Fruit fly (Drosophila melanogaster) whole organism, prepupa: ENCODE data around the gene csw.

Source experiments
- CG10631 ChIP-seq: fragments of 200-800 bp; sonication (Bioruptor generic); optimal IDR thresholded peaks from 2 replicates; lab custom pipeline; 2016; ENCODE audit warnings: missing biosample characterization, missing genetic modification characterization
- CG11294 ChIP-seq: fragments of 200-800 bp; sonication (Bioruptor generic); IDR thresholded peaks from 2 replicates; pipeline ENCODE4 v1.3.6; 2022; ENCODE audit warnings: missing biosample characterization, missing genetic modification characterization
- CG11902 ChIP-seq: fragments of 200-800 bp; sonication (Bioruptor generic); optimal IDR thresholded peaks from 3 replicates; lab custom pipeline; 2016; ENCODE audit warnings: missing biosample characterization, missing genetic modification characterization
- CG15336 ChIP-seq: fragments of 200-800 bp; sonication (Bioruptor generic); IDR thresholded peaks from 2 replicates; pipeline ENCODE4 v1.3.6; 2022; ENCODE audit warnings: missing biosample characterization, missing genetic modification characterization
- CG1621 ChIP-seq: fragments of 200-800 bp; sonication (Bioruptor generic); optimal IDR thresholded peaks from 3 replicates; lab custom pipeline; 2018; ENCODE audit warnings: missing biosample characterization, mild to moderate bottlenecking, missing genetic modification characterization
- CG16779 ChIP-seq: fragments of 200-800 bp; sonication (Bioruptor generic); optimal IDR thresholded peaks from 3 replicates; lab custom pipeline; 2017; ENCODE audit warnings: missing biosample characterization, mild to moderate bottlenecking, missing genetic modification characterization
- CG3032 ChIP-seq: fragments of 200-800 bp; optimal IDR thresholded peaks from 2 replicates; lab custom pipeline; 2019; ENCODE audit warnings: missing biosample characterization, mild to moderate bottlenecking, missing genetic modification characterization, moderate library complexity
- CG31627 ChIP-seq: fragments of 200-800 bp; sonication (Bioruptor generic); optimal IDR thresholded peaks from 3 replicates; lab custom pipeline; 2016; ENCODE audit warnings: missing biosample characterization, missing genetic modification characterization
- CG32006 ChIP-seq: fragments of 200-800 bp; sonication (Bioruptor generic); optimal IDR thresholded peaks from 3 replicates; lab custom pipeline; 2017; ENCODE audit warnings: missing biosample characterization, mild to moderate bottlenecking, missing genetic modification characterization
- CG3919 ChIP-seq: fragments of 200-800 bp; sonication (Bioruptor generic); optimal IDR thresholded peaks from 3 replicates; lab custom pipeline; 2016; ENCODE audit warnings: missing biosample characterization, missing genetic modification characterization
- CG4318 ChIP-seq: fragments of 200-800 bp; sonication (Bioruptor generic); optimal IDR thresholded peaks from 3 replicates; lab custom pipeline; 2017; ENCODE audit warnings: missing biosample characterization, mild to moderate bottlenecking, missing genetic modification characterization
- CG6163 ChIP-seq: fragments of 200-800 bp; sonication (Bioruptor generic); IDR thresholded peaks from 3 replicates; pipeline ENCODE4 v1.3.6; 2022; ENCODE audit warnings: missing biosample characterization, missing genetic modification characterization
- CG6808 ChIP-seq: fragments of 200-800 bp; sonication (Bioruptor generic); optimal IDR thresholded peaks from 3 replicates; lab custom pipeline; 2017; ENCODE audit warnings: missing biosample characterization, missing genetic modification characterization, mild to moderate bottlenecking, moderate library complexity, missing genetic modification reagents
- CG6854 ChIP-seq: fragments of 200-800 bp; sonication (Bioruptor generic); optimal IDR thresholded peaks from 2 replicates; lab custom pipeline; 2017; ENCODE audit warnings: missing biosample characterization, mild to moderate bottlenecking, missing genetic modification characterization
- CG7368 ChIP-seq: fragments of 200-800 bp; sonication (Bioruptor generic); optimal IDR thresholded peaks from 3 replicates; lab custom pipeline; 2016; ENCODE audit warnings: missing biosample characterization, missing genetic modification characterization
- CG8119 ChIP-seq: fragments of 200-800 bp; sonication (Bioruptor generic); IDR thresholded peaks from 3 replicates; pipeline ENCODE4 v1.3.6; 2022; ENCODE audit warnings: missing biosample characterization, missing genetic modification characterization
- CG8319 ChIP-seq: fragments of 200-800 bp; sonication (Bioruptor generic); optimal IDR thresholded peaks from 3 replicates; lab custom pipeline; 2016; ENCODE audit warnings: missing biosample characterization, missing genetic modification characterization
- Eip75B ChIP-seq: fragments of 200-800 bp; sonication (Bioruptor generic); optimal IDR thresholded peaks from 3 replicates; lab custom pipeline; 2016; ENCODE audit warnings: missing biosample characterization, missing genetic modification characterization
- Eip78C ChIP-seq: fragments of 200-800 bp; sonication (Bioruptor generic); peaks from one replicate; lab custom pipeline; 2016; ENCODE audit warnings: missing biosample characterization, missing genetic modification characterization
- Ets21C ChIP-seq: fragments of 200-800 bp; sonication (Bioruptor generic); optimal IDR thresholded peaks from 3 replicates; lab custom pipeline; 2016; ENCODE audit warnings: missing biosample characterization, missing genetic modification characterization
- Gug ChIP-seq: fragments of 200-800 bp; sonication (Bioruptor generic); IDR thresholded peaks from 2 replicates; pipeline ENCODE4 v1.3.6; 2022; ENCODE audit warnings: missing biosample characterization, missing genetic modification characterization
- Hr38 ChIP-seq: sonication (Bioruptor generic); optimal IDR thresholded peaks from 2 replicates; lab custom pipeline; 2016; ENCODE audit warnings: missing biosample characterization, missing genetic modification characterization
- Hr39 ChIP-seq: fragments of 200-800 bp; sonication (Bioruptor generic); optimal IDR thresholded peaks from 2 replicates; lab custom pipeline; 2016; ENCODE audit warnings: missing biosample characterization, missing genetic modification characterization
- Lpt ChIP-seq: fragments of 200-800 bp; sonication (Bioruptor generic); optimal IDR thresholded peaks from 3 replicates; lab custom pipeline; 2016; ENCODE audit warnings: missing biosample characterization, missing genetic modification characterization
- Met ChIP-seq: fragments of 200-800 bp; sonication (Bioruptor generic); optimal IDR thresholded peaks from 3 replicates; lab custom pipeline; 2016; ENCODE audit warnings: missing biosample characterization, missing genetic modification characterization
- OdsH ChIP-seq: fragments of 200-800 bp; sonication (Bioruptor generic); optimal IDR thresholded peaks from 3 replicates; lab custom pipeline; 2016; ENCODE audit warnings: missing biosample characterization, missing genetic modification characterization
- Sox102F ChIP-seq: fragments of 200-800 bp; sonication (Bioruptor generic); optimal IDR thresholded peaks from 2 replicates; lab custom pipeline; 2016; ENCODE audit warnings: missing biosample characterization, mild to moderate bottlenecking, missing genetic modification characterization
- Sox14 ChIP-seq: fragments of 200-800 bp; sonication (Bioruptor generic); optimal IDR thresholded peaks from 3 replicates; lab custom pipeline; 2016; ENCODE audit warnings: missing biosample characterization, missing genetic modification characterization
- achi ChIP-seq: fragments of 200-800 bp; sonication (Bioruptor generic); optimal IDR thresholded peaks from 3 replicates; lab custom pipeline; 2016; ENCODE audit warnings: missing biosample characterization, missing genetic modification characterization
- acj6 ChIP-seq: fragments of 200-800 bp; sonication (Bioruptor generic); optimal IDR thresholded peaks from 3 replicates; lab custom pipeline; 2016; ENCODE audit warnings: missing biosample characterization, missing genetic modification characterization
- eg ChIP-seq: fragments of 200-800 bp; sonication (Bioruptor generic); IDR thresholded peaks from 3 replicates; pipeline ENCODE4 v1.3.6; 2022; ENCODE audit warnings: missing biosample characterization, missing genetic modification characterization
- esn ChIP-seq: fragments of 200-800 bp; sonication (Bioruptor generic); optimal IDR thresholded peaks from 2 replicates; lab custom pipeline; 2016; ENCODE audit warnings: missing biosample characterization, mild to moderate bottlenecking, missing genetic modification characterization, moderate library complexity
- fd59A ChIP-seq: fragments of 200-800 bp; sonication (Bioruptor generic); optimal IDR thresholded peaks from 2 replicates; lab custom pipeline; 2017; ENCODE audit warnings: missing biosample characterization, mild to moderate bottlenecking, missing genetic modification characterization, missing genetic modification reagents
- fd85E ChIP-seq: fragments of 200-800 bp; sonication (Bioruptor generic); optimal IDR thresholded peaks from 3 replicates; lab custom pipeline; 2016; ENCODE audit warnings: missing biosample characterization, missing genetic modification characterization
- fkh ChIP-seq: fragments of 200-800 bp; sonication (Bioruptor generic); optimal IDR thresholded peaks from 3 replicates; lab custom pipeline; 2017; ENCODE audit warnings: missing biosample characterization, mild to moderate bottlenecking, missing genetic modification characterization, moderate library complexity
- net ChIP-seq: fragments of 200-800 bp; sonication (Bioruptor generic); optimal IDR thresholded peaks from 3 replicates; lab custom pipeline; 2016; ENCODE audit warnings: missing biosample characterization, missing genetic modification characterization
- salr ChIP-seq, 2 experiments: fragments of 200-800 bp; sonication (Bioruptor generic); optimal IDR thresholded peaks; 3 replicates each; lab custom pipeline; 2016 to 2018; ENCODE audit warnings: missing biosample characterization in 2 of 2, missing genetic modification characterization in 2 of 2, mild to moderate bottlenecking in 1 of 2
- spab ChIP-seq: fragments of 200-800 bp; sonication (Bioruptor generic); optimal IDR thresholded peaks from 2 replicates; lab custom pipeline; 2017; ENCODE audit warnings: missing biosample characterization, mild to moderate bottlenecking, missing genetic modification characterization, missing genetic modification reagents
- ss ChIP-seq, 2 experiments: fragments of 200-800 bp; sonication (Bioruptor generic); optimal IDR thresholded peaks; 2 replicates in 1 of 2; 3 replicates in 1 of 2; lab custom pipeline; 2017 to 2018; ENCODE audit warnings: mild to moderate bottlenecking in 2 of 2, missing biosample characterization in 2 of 2, missing genetic modification characterization in 2 of 2, moderate library complexity in 1 of 2
- svp ChIP-seq: fragments of 200-800 bp; sonication (Bioruptor generic); peaks from one replicate; lab custom pipeline; 2016; ENCODE audit warnings: missing biosample characterization, missing genetic modification characterization
- topi ChIP-seq: fragments of 200-800 bp; sonication (Bioruptor generic); optimal IDR thresholded peaks from 3 replicates; lab custom pipeline; 2016; ENCODE audit warnings: missing biosample characterization, missing genetic modification characterization
- vri ChIP-seq: fragments of 200-800 bp; sonication (Bioruptor generic); optimal IDR thresholded peaks from 3 replicates; lab custom pipeline; 2016; ENCODE audit warnings: missing biosample characterization, mild to moderate bottlenecking, missing genetic modification characterization

The csw gene

DNA sequence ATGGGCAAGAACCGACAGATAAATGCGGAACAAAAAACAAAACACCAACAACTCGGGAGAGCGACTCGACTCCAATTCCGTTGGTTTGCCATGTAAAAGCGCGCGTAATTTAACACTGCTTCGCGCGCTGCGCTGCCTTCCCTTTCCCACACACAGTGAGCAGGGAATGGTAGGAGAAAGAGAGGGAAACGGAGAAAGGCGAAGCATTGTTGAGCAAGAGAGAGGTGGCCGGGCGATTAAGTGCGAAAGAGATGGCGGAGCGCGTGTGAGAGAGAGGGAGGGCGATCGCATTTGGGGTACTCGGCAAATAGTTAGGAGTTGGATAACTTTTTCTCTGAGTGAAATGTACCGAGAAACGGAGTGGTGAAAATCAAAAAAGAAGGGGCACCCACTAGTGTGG is 61.8 kb downstream of the csw start:
- TF ChIP-seq CG11294 (GFP tag; lab: Robert Waterston, UW) (no peak), vri (peak; percentile 21), achi (GFP tag; lab: Kevin White, UChicago) (no peak), net (GFP tag; lab: Kevin White, UChicago) (no peak), CG8119 (GFP tag; lab: Robert Waterston, UW) (no peak; the same call in 2 of the 3 replicates), CG3032 (tag; lab: Kevin White, UChicago) (no peak), esn (GFP tag; lab: Kevin White, UChicago) (peak; percentile 42), CG15336 (GFP tag; lab: Robert Waterston, UW) (peak; percentile 22; the same call in 1 of the 2 replicates), CG7368 (GFP tag; lab: Kevin White, UChicago) (no peak), Eip75B (GFP tag; lab: Kevin White, UChicago) (peak; percentile 31), CG6808 (GFP tag; lab: Kevin White, UChicago) (no peak), Ets21C (no peak), Sox102F (no peak), OdsH (GFP tag; lab: Kevin White, UChicago) (no peak), Hr39 (GFP tag; lab: Kevin White, UChicago) (peak; percentile 5), eg (GFP tag; lab: Robert Waterston, UW) (peak; percentile 28; the same call in 1 of the 3 replicates), CG1621 (peak; percentile 60), Eip78C (GFP tag; lab: Kevin White, UChicago) (peak; percentile 68), CG32006 (peak; percentile 30), Lpt (GFP tag; lab: Kevin White, UChicago) (peak; percentile 41), CG11902 (GFP tag; lab: Kevin White, UChicago) (no peak), acj6 (GFP tag; lab: Kevin White, UChicago) (no peak), fkh (GFP tag; lab: Kevin White, UChicago) (no peak), CG3919 (GFP tag; lab: Kevin White, UChicago) (peak; percentile 39), topi (GFP tag; lab: Kevin White, UChicago) (no peak), fd85E (no peak), Met (GFP tag; lab: Kevin White, UChicago) (no peak), fd59A (GFP tag; lab: Kevin White, UChicago) (no peak), Hr38 (no peak), CG6163 (GFP tag; lab: Robert Waterston, UW) (0 out of 3 replicates have a peak, but pooled peaks have one; percentile 38), CG6854 (GFP tag; lab: Kevin White, UChicago) (no peak), CG4318 (GFP tag; lab: Kevin White, UChicago) (no peak), CG16779 (tag; lab: Kevin White, UChicago) (no peak), ss (GFP tag; optimal IDR thresholded peaks at IDR 0.05; lab: Kevin White, UChicago) (no peak), CG8319 (GFP tag; lab: Kevin White, UChicago) (no peak), Sox14 (GFP tag; lab: Kevin White, UChicago) (peak; percentile 69), Gug (GFP tag; lab: Robert Waterston, UW) (no peak), CG10631 (GFP tag; lab: Kevin White, UChicago) (no peak), CG31627 (GFP tag; lab: Kevin White, UChicago) (peak; percentile 27), svp (GFP tag; lab: Kevin White, UChicago) (peak; percentile 43), salr (GFP tag; optimal IDR thresholded peaks at IDR 0.05; lab: Kevin White, UChicago) (no peak), spab (no peak)
